Worm (Caenorhabditis elegans): ENCODE results near the gene srv-15.

- TF ChIP-seq ama-1 (optimal IDR thresholded peaks at IDR 0.05) (no peak), nhr-11 (tag; optimal IDR thresholded peaks at IDR 0.05) (no peak), unc-55 (GFP tag; optimal IDR thresholded peaks at IDR 0.05) (no peak), blmp-1 (tag; optimal IDR thresholded peaks at IDR 0.05; ENCODE audit: insufficient read depth) (no peak), fos-1 (tag; optimal IDR thresholded peaks at IDR 0.05) (no peak)
Observed at ce11 chrIV:15941403-15941802, 35.0 kb downstream of the srv-15 start, which contains the start of gene Y105C5B.11.
